Fruit fly (Drosophila melanogaster): Measurements from ENCODE around the gene Skp2.

Gene Skp2

DNA sequence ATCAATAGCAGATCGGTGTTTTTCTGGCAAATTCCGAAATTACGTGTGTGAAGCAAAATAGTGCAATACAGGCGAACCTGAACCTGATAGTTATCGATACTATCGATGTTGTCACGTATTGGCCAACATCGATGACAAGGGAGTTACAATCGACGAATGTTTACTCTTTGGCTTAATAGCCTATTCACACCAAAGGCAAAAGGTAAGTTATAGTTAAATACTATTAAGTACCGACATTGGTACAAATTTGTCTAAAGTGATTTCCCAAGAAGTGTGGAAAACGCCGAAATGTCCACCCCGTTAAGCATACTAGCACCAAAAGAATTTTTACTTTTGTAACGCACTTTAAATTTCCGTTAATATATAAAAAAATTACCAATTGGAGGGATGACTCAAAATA is 3.5 kb downstream of the Skp2 start, which contains the start of gene CG9776 (continued):
- TF ChIP-seq lbe (GFP tag; optimal IDR thresholded peaks at IDR 0.05) (peak; percentile 23), Taf1 (GFP tag; IDR thresholded peaks at IDR 0.05) (no peak), Hmx (GFP tag; optimal IDR thresholded peaks at IDR 0.05) (no peak), C15 (GFP tag; IDR thresholded peaks at IDR 0.05) (no peak), TFAM (GFP tag; optimal IDR thresholded peaks at IDR 0.05) (no peak), Dbx (GFP tag; IDR thresholded peaks at IDR 0.05) (peak; percentile 75), CG15601 (tag; optimal IDR thresholded peaks at IDR 0.05) (no peak), CG6791 (GFP tag; IDR thresholded peaks at IDR 0.05; ENCODE audit: partially characterized antibody) (peak; percentile 99), tna (GFP tag; IDR thresholded peaks at IDR 0.05; ENCODE audit: partially characterized antibody) (peak; percentile 97), ken (GFP tag; IDR thresholded peaks at IDR 0.05) (peak; percentile 53; the same call in 2 of the 3 replicates), Fer1 (GFP tag; optimal IDR thresholded peaks at IDR 0.05) (no peak), danr (GFP tag; IDR thresholded peaks at IDR 0.05) (no peak), ato (GFP tag; IDR thresholded peaks at IDR 0.05; ENCODE audit: partially characterized antibody) (peak; percentile 99), cas (GFP tag; IDR thresholded peaks at IDR 0.05) (no peak), bab2 (GFP tag; optimal IDR thresholded peaks at IDR 0.05) (peak; percentile 62), CG12104 (GFP tag; optimal IDR thresholded peaks at IDR 0.05) (peak; percentile 46), CG7839 (tag; optimal IDR thresholded peaks at IDR 0.05) (no peak), run (tag; optimal IDR thresholded peaks at IDR 0.05) (no peak), CG7271 (tag; optimal IDR thresholded peaks at IDR 0.05) (peak; percentile 50), CG15011 (GFP tag; optimal IDR thresholded peaks at IDR 0.05) (no peak), nerfin-1 (tag; optimal IDR thresholded peaks at IDR 0.05) (no peak), CG4360 (GFP tag; IDR thresholded peaks at IDR 0.05) (no peak), CG1832 (GFP tag; optimal IDR thresholded peaks at IDR 0.05) (no peak), CG4854 (GFP tag; optimal IDR thresholded peaks at IDR 0.05) (no peak), Chrac-16 (GFP tag; optimal IDR thresholded peaks at IDR 0.05) (peak; percentile 41), Ets97D (GFP tag; optimal IDR thresholded peaks at IDR 0.05) (peak; percentile 78), chif (GFP tag; optimal IDR thresholded peaks at IDR 0.05) (peak; percentile 15 to 74), peb (GFP tag; IDR thresholded peaks at IDR 0.05) (no peak), Atf-2 (GFP tag; optimal IDR thresholded peaks at IDR 0.05) (peak; percentile 36), twi (tag; optimal IDR thresholded peaks at IDR 0.05) (no peak), Stat92E (GFP tag; optimal IDR thresholded peaks at IDR 0.05) (peak in 1 of 3 experiments; percentile 19), HmgD (GFP tag; optimal IDR thresholded peaks at IDR 0.05) (peak; percentile 85), kah (GFP tag; optimal IDR thresholded peaks at IDR 0.05) (no peak), CG13424 (tag; optimal IDR thresholded peaks at IDR 0.05) (peak; percentile 62), Hr51 (GFP tag; optimal IDR thresholded peaks at IDR 0.05) (peak in 1 of 2 experiments; percentile 5), CG12391 (tag; optimal IDR thresholded peaks at IDR 0.05) (no peak), row (GFP tag; IDR thresholded peaks at IDR 0.05) (peak; percentile 87), Vsx1 (GFP tag; optimal IDR thresholded peaks at IDR 0.05) (no peak), CG8281 (tag; optimal IDR thresholded peaks at IDR 0.05) (no peak), CG32767 (GFP tag; IDR thresholded peaks at IDR 0.05) (no peak), Antp (GFP tag; optimal IDR thresholded peaks at IDR 0.05) (peak; percentile 63), tgo (GFP tag; IDR thresholded peaks at IDR 0.05) (peak; percentile 51; the same call in 2 of the 3 replicates), CG16813 (GFP tag; IDR thresholded peaks at IDR 0.05; ENCODE audit: partially characterized antibody) (peak; percentile 99), dan (GFP tag; IDR thresholded peaks at IDR 0.05) (no peak), CG1603 (tag; optimal IDR thresholded peaks at IDR 0.05) (peak; percentile 95), CG4730 (GFP tag; IDR thresholded peaks at IDR 0.05) (no peak), CG9215 (GFP tag; IDR thresholded peaks at IDR 0.05) (no peak), usp (GFP tag; optimal IDR thresholded peaks at IDR 0.05) (no peak), CG12659 (GFP tag; optimal IDR thresholded peaks at IDR 0.05) (peak; percentile 82), dysf (GFP tag; IDR thresholded peaks at IDR 0.05) (peak; percentile 74), Rx (GFP tag; IDR thresholded peaks at IDR 0.05) (0 out of 2 replicates have a peak, but pooled peaks have one; percentile 20)
